Worm (Caenorhabditis elegans): Measurements from ENCODE around the gene zip-6.

DNA sequence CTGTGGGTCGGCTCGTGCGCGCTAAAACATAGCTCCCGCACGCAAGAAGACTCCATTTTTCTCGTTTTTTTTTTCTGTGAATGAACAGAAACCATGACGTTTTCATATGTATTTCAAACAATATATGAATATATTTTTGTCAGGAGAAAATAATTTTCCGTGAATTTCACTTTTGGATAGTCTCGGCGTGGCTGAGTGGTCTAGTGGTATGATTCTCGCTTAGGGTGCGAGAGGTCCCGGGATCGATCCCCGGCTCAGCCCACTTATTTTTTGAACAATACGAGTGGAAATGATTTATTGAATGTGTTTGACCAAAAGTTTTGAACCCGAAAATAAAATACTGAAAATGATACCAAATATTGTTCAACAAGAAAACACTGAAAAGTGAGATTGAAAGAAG is 13.4 kb upstream of the zip-6 start:
- TF ChIP-seq ztf-11 (tag; optimal IDR thresholded peaks at IDR 0.05) = no peak
- no peak for TF ChIP-seq nhr-11 (tag; optimal IDR thresholded peaks at IDR 0.05)
- no peak for TF ChIP-seq hmg-11 (tag; optimal IDR thresholded peaks at IDR 0.05)
- TF ChIP-seq unc-62 (GFP tag; optimal IDR thresholded peaks at IDR 0.05) = no peak

Measured in whole organism, L3 larva.